Worm (Caenorhabditis elegans) whole organism, young adult: Measurements from ENCODE around the gene W02D7.5.

Source experiments
- C06A6.2 ChIP-seq: fragments of 200-800 bp; sonication (Bioruptor generic); conservative IDR thresholded peaks from 2 replicates; pipeline ENCODE4 v1.3.6; 2022; ENCODE audit warnings: missing genetic modification characterization, missing compliant biosample characterization
- F52B5.7 ChIP-seq: sonication (generic microtip); optimal IDR thresholded peaks from 2 replicates; lab custom pipeline; 2016; ENCODE audit warnings: mild to moderate bottlenecking, missing genetic modification characterization, missing compliant biosample characterization
- akir-1 ChIP-seq: fragments of 200-800 bp; sonication (Bioruptor generic); optimal IDR thresholded peaks from 2 replicates; lab custom pipeline; 2018; ENCODE audit warnings: mild to moderate bottlenecking, missing genetic modification characterization, moderate library complexity, missing compliant biosample characterization
- ama-1 ChIP-seq, 3 experiments: fragments of 150-350 bp in 1 of 3; sonication (generic microtip) in 2 of 3; optimal IDR thresholded peaks; 2 replicates each; lab custom pipeline; 2014 to 2018; ENCODE audit warnings: missing biosample characterization in 2 of 3, missing genetic modification characterization in 2 of 3, missing genetic modification reagents in 2 of 3
- athp-1 ChIP-seq: sonication (generic microtip); optimal IDR thresholded peaks from 2 replicates; lab custom pipeline; 2017; ENCODE audit warnings: mild to moderate bottlenecking, missing genetic modification characterization, missing compliant biosample characterization
- bed-2 ChIP-seq: fragments of 200-800 bp; sonication (Bioruptor generic); IDR thresholded peaks from 2 replicates; pipeline ENCODE4 v1.3.6; 2022; ENCODE audit warnings: missing genetic modification reagents, missing genetic modification characterization, missing compliant biosample characterization
- ets-4 ChIP-seq: fragments of 200-800 bp; sonication (Bioruptor generic); optimal IDR thresholded peaks from 2 replicates; lab custom pipeline; 2018; ENCODE audit warnings: mild to moderate bottlenecking, missing genetic modification characterization, missing compliant biosample characterization
- him-1 ChIP-seq: sonication (generic microtip); optimal IDR thresholded peaks from 2 replicates; lab custom pipeline; 2016; ENCODE audit warnings: missing genotype, missing genetic modification reagents, missing genetic modification characterization, missing compliant biosample characterization
- hmg-20 ChIP-seq: fragments of 200-800 bp; sonication (Bioruptor generic); IDR thresholded peaks from 2 replicates; pipeline ENCODE4 v1.3.6; 2022; ENCODE audit warnings: missing genetic modification reagents, missing genetic modification characterization, missing compliant biosample characterization
- madf-6 ChIP-seq: fragments of 200-800 bp; sonication (Bioruptor generic); IDR thresholded peaks from 2 replicates; pipeline ENCODE4 v1.3.6; 2022; ENCODE audit warnings: missing genetic modification reagents, missing genetic modification characterization, missing compliant biosample characterization
- pha-4 ChIP-seq: fragments of 150-350 bp; sonication (generic microtip); optimal IDR thresholded peaks from 2 replicates; lab custom pipeline; 2014; ENCODE audit warnings: missing biosample characterization, missing genetic modification reagents, missing genetic modification characterization
- sptf-2 ChIP-seq: fragments of 200-800 bp; sonication (Bioruptor generic); optimal IDR thresholded peaks from 2 replicates; lab custom pipeline; 2018; ENCODE audit warnings: mild to moderate bottlenecking, missing genetic modification characterization, missing compliant biosample characterization
- unc-130 ChIP-seq: sonication (generic microtip); optimal IDR thresholded peaks from 2 replicates; lab custom pipeline; 2016; ENCODE audit warnings: missing genetic modification reagents, missing genetic modification characterization, missing compliant biosample characterization
- unc-62 ChIP-seq: fragments of 150-350 bp; optimal IDR thresholded peaks from 2 replicates; lab custom pipeline; 2014; ENCODE audit warnings: missing biosample characterization, missing genetic modification reagents, missing genetic modification characterization

ce11 chrV:8267275-8267674, 31.8 kb downstream of the W02D7.5 start:
- TF ChIP-seq ama-1 (optimal IDR thresholded peaks at IDR 0.05; lab: Kevin White, UChicago) (no peak), ama-1 (GFP tag; optimal IDR thresholded peaks at IDR 0.05; lab: Kevin White, UChicago) (no peak), pha-4 (tag; lab: Kevin White, UChicago) (no peak), madf-6 (no peak), unc-130 (GFP tag; lab: Kevin White, UChicago) (no peak), hmg-20 (GFP tag; lab: Robert Waterston, UW) (no peak), ets-4 (GFP tag; lab: Kevin White, UChicago) (no peak), bed-2 (GFP tag; lab: Robert Waterston, UW) (no peak), sptf-2 (GFP tag; lab: Kevin White, UChicago) (no peak), him-1 (tag; lab: Kevin White, UChicago) (no peak), C06A6.2 (no peak), unc-62 (no peak), akir-1 (GFP tag; lab: Kevin White, UChicago) (no peak), F52B5.7 (no peak), athp-1 (no peak)
